ENCODE assay signal across 2 fruit fly cellular contexts in genomic region chr3L:4686050-4686449, dm6.
TF ChIP-seq lines count a peak whose summit lies in the region.

No protein-coding gene starts in this region.

- no peak for TF ChIP-seq CTCF in whole organism, embryonic (GFP tag; optimal IDR thresholded peaks at IDR 0.05; lab: Kevin White, UChicago)

TF ChIP-seq in whole organism, embryonic, 481 proteins besides CTCF, POLR2A, EP300 and RAD21:
- no peak for TF ChIP-seq Eip74EF (GFP tag; optimal IDR thresholded peaks at IDR 0.05; lab: Kevin White, UChicago)
- no peak for TF ChIP-seq CG42726 (GFP tag; IDR thresholded peaks at IDR 0.05; lab: Robert Waterston, UW; ENCODE audit: partially characterized antibody)
- TF ChIP-seq PHDP (tag; optimal IDR thresholded peaks at IDR 0.05; lab: Kevin White, UChicago), result peak; percentile 16
- TF ChIP-seq Ets65A (GFP tag; lab: Kevin White, UChicago), result no peak
- peak; percentile 17 for TF ChIP-seq CG15269 (tag; optimal IDR thresholded peaks at IDR 0.05; lab: Kevin White, UChicago)
- peak; percentile 52 for TF ChIP-seq sens (GFP tag; lab: Kevin White, UChicago)
- TF ChIP-seq CG2678 (tag; optimal IDR thresholded peaks at IDR 0.05; lab: Kevin White, UChicago), result peak; percentile 8

TF ChIP-seq in whole organism, prepupa, 60 proteins besides CTCF, POLR2A, EP300 and RAD21:
- no peak for TF ChIP-seq acj6 (GFP tag; optimal IDR thresholded peaks at IDR 0.05; lab: Kevin White, UChicago)
- TF ChIP-seq CG16779 (tag; optimal IDR thresholded peaks at IDR 0.05; lab: Kevin White, UChicago), result no peak
- peak; percentile 54 for TF ChIP-seq svp (GFP tag; lab: Kevin White, UChicago)
- TF ChIP-seq Sox102F (GFP tag; optimal IDR thresholded peaks at IDR 0.05; lab: Kevin White, UChicago), result no peak
- no peak for TF ChIP-seq salr (GFP tag; optimal IDR thresholded peaks at IDR 0.05; lab: Kevin White, UChicago)
- no peak for TF ChIP-seq esn (GFP tag; optimal IDR thresholded peaks at IDR 0.05; lab: Kevin White, UChicago)
- no peak for TF ChIP-seq CG6854 (GFP tag; optimal IDR thresholded peaks at IDR 0.05; lab: Kevin White, UChicago)
- no peak for TF ChIP-seq OdsH (GFP tag; optimal IDR thresholded peaks at IDR 0.05; lab: Kevin White, UChicago)
- TF ChIP-seq Eip78C (GFP tag; lab: Kevin White, UChicago), result peak; percentile 21
- no peak for TF ChIP-seq cyc (GFP tag; optimal IDR thresholded peaks at IDR 0.05; lab: Kevin White, UChicago)
- no peak for TF ChIP-seq vri (GFP tag; optimal IDR thresholded peaks at IDR 0.05; lab: Kevin White, UChicago)
